Worm (Caenorhabditis elegans): ENCODE results near the gene ddo-1.

Gene ddo-1

DNA sequence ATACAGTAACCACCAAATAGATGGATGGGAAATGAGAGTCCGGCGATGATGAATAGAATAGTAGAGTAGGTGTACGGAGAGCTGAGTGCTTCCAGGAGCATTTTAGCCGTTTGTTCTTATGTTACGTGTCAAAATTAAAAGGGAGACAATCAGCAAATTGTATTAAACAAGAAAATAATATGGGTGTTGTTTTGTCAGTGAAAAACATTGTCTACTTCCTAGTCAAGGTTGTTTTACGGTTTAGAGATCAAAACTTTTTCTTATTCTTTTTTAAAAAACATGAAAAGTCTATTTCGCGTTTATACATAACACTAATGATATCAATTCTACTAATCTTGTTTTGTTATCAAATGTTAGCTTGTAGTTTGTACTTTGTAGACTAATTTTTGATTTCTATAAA lies 17.0 kb upstream of the ddo-1 start, which contains the start of gene srh-289:
srh-289 (minus strand) TSS at position 101 of the 400 bp plus-strand sequence.
- TF ChIP-seq pag-3 (tag; optimal IDR thresholded peaks at IDR 0.05; ENCODE audit: borderline replicate concordance, insufficient read depth) (no peak), ces-1 (GFP tag; optimal IDR thresholded peaks at IDR 0.05) (no peak), grh-1 (GFP tag; IDR thresholded peaks at IDR 0.05) (no peak), ceh-90 (tag; optimal IDR thresholded peaks at IDR 0.05) (no peak), alr-1 (tag; optimal IDR thresholded peaks at IDR 0.05; ENCODE audit: borderline replicate concordance) (no peak), elt-3 (tag; optimal IDR thresholded peaks at IDR 0.05) (no peak), pax-3 (tag; optimal IDR thresholded peaks at IDR 0.05) (no peak), nhr-20 (tag; optimal IDR thresholded peaks at IDR 0.05) (no peak), nhr-12 (tag; optimal IDR thresholded peaks at IDR 0.05) (no peak), sptf-1 (tag; optimal IDR thresholded peaks at IDR 0.05) (no peak)

- TF ChIP-seq mef-2 (tag; optimal IDR thresholded peaks at IDR 0.05) (no peak), ceh-82 (tag; optimal IDR thresholded peaks at IDR 0.05) (no peak), lir-3 (tag; optimal IDR thresholded peaks at IDR 0.05; ENCODE audit: poor library complexity) (no peak), ces-1 (GFP tag; optimal IDR thresholded peaks at IDR 0.05) (no peak), ceh-88 (GFP tag; IDR thresholded peaks at IDR 0.05) (no peak), sox-4 (tag; optimal IDR thresholded peaks at IDR 0.05) (no peak), nhr-77 (tag; optimal IDR thresholded peaks at IDR 0.05) (no peak), lin-13 (GFP tag; optimal IDR thresholded peaks at IDR 0.05) (no peak), fkh-8 (tag; optimal IDR thresholded peaks at IDR 0.05) (no peak), hlh-4 (tag; optimal IDR thresholded peaks at IDR 0.05) (no peak), nhr-12 (tag; optimal IDR thresholded peaks at IDR 0.05) (no peak), dsc-1 (tag; optimal IDR thresholded peaks at IDR 0.05) (no peak), C34B4.2 (tag; optimal IDR thresholded peaks at IDR 0.05) (no peak), aly-2 (tag; optimal IDR thresholded peaks at IDR 0.05) (no peak), ama-1 (optimal IDR thresholded peaks at IDR 0.05) (no peak), ztf-11 (tag; optimal IDR thresholded peaks at IDR 0.05) (no peak)
These were observed 13.2 kb upstream of the ddo-1 start, which contains the start of gene srh-290 for ce11 chrV:17790191-17790590. TSS of gene srh-290 (plus strand) at chrV:17790491.

DNA sequence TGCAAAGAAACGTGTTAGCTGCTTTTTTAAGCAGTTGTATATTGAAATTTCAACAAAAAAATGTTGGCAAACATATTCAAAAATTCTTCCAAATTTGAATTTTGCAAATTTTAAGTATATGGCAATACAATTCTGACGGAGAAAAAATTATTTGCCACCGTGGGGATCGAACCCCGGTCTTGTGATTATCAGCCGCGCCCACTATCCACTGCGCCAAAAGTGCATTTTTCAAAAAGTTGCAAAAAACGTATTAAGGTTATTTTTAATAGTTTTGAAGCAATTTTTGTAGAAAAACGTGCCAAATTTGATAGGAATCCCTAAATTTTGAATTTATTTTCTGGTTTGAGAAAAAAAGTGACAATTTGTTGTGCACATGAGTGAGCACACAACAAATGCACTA lies 7.3 kb upstream of the ddo-1 start:
- TF ChIP-seq egl-27 (tag; optimal IDR thresholded peaks at IDR 0.05) (no peak), fos-1 (tag; optimal IDR thresholded peaks at IDR 0.05) (no peak), isw-1 (GFP tag; IDR thresholded peaks at IDR 0.05) (no peak), fkh-8 (tag; optimal IDR thresholded peaks at IDR 0.05) (no peak)

DNA sequence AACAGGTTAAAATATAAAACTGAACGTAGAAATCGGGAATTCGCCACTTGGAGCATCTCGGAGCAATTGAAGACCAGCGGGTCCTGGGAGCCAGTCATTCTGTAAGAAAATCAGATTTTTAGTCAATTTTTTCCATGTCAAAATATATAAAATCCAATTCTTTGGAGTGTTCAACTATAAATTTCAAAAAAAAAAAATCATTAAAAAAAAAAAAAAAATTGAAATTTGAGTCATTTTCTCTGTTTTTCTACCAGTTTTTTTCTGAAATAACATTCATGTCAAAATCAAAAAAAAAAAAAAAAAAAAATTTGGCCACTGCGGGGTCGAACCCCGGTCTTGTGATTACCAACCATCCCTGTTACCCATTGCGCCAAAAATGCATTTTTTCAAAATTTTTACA lies 6.5 kb upstream of the ddo-1 start, which contains the start of gene srab-12:
srab-12 (minus strand) TSS at position 101 of the 400 bp plus-strand sequence.
- TF ChIP-seq alr-1 (tag; optimal IDR thresholded peaks at IDR 0.05; ENCODE audit: borderline replicate concordance) (no peak), nhr-237 (tag; optimal IDR thresholded peaks at IDR 0.05) (no peak), pax-3 (tag; optimal IDR thresholded peaks at IDR 0.05) (no peak), fkh-10 (GFP tag; optimal IDR thresholded peaks at IDR 0.05) (no peak), Y116A8C.19 (tag; optimal IDR thresholded peaks at IDR 0.05; ENCODE audit: borderline replicate concordance) (no peak), dpl-1 (GFP tag; optimal IDR thresholded peaks at IDR 0.05) (no peak), sox-4 (tag; optimal IDR thresholded peaks at IDR 0.05) (no peak), ceh-82 (tag; optimal IDR thresholded peaks at IDR 0.05) (no peak), aha-1 (tag; optimal IDR thresholded peaks at IDR 0.05) (no peak), ets-5 (GFP tag; IDR thresholded peaks at IDR 0.05) (no peak), xbp-1 (tag; optimal IDR thresholded peaks at IDR 0.05) (no peak), tlp-1 (tag; optimal IDR thresholded peaks at IDR 0.05) (no peak), egl-13 (tag; optimal IDR thresholded peaks at IDR 0.05) (no peak), nhr-84 (tag; optimal IDR thresholded peaks at IDR 0.05) (no peak)
